Worm (Caenorhabditis elegans) whole organism, dauer: ENCODE measurements around the gene T10B9.9.

ENCODE experiments used
- unc-62 ChIP-seq: sonication (generic microtip); optimal IDR thresholded peaks from 2 replicates; lab custom pipeline; 2017; ENCODE audit warnings: missing biosample characterization, missing genetic modification reagents, missing genetic modification characterization

Gene T10B9.9

ce11 chrII:9775790-9776189, at the start of gene T10B9.9:
Gene T10B9.9, minus strand, starts transcription at chrII:9775890.
- no peak for TF ChIP-seq unc-62 (GFP tag; lab: Kevin White, UChicago)

ce11 chrII:9807519-9807972, 31.9 kb upstream of the T10B9.9 start, which contains the start of gene cyp-13A8:
Gene cyp-13A8, minus strand, starts transcription at chrII:9807569.
- TF ChIP-seq unc-62 (GFP tag; lab: Kevin White, UChicago), result no peak

ce11 chrII:9803320-9803719, 27.6 kb upstream of the T10B9.9 start, which contains the start of gene cyp-13A7:
Gene cyp-13A7, plus strand, starts transcription at chrII:9803620.
- no peak for TF ChIP-seq unc-62 (GFP tag; lab: Kevin White, UChicago)

ce11 chrII:9802642-9803041, 27.0 kb upstream of the T10B9.9 start, which contains the start of gene cyp-13A6:
Gene cyp-13A6, minus strand, starts transcription at chrII:9802821.
- TF ChIP-seq unc-62 (GFP tag; lab: Kevin White, UChicago), result no peak

- no peak for TF ChIP-seq unc-62 (GFP tag; lab: Kevin White, UChicago)
Observed at ce11 chrII:9800251-9800650, 24.6 kb upstream of the T10B9.9 start, which contains the start of gene cyp-13A5. Gene cyp-13A5, minus strand, starts transcription at chrII:9800362.

- TF ChIP-seq unc-62 (GFP tag; lab: Kevin White, UChicago), result no peak
Observed at ce11 chrII:9797664-9798063, 22.0 kb upstream of the T10B9.9 start, which contains the start of gene cyp-13A4. Gene cyp-13A4, minus strand, starts transcription at chrII:9797740.

- TF ChIP-seq unc-62 (GFP tag; lab: Kevin White, UChicago), result no peak
Observed at ce11 chrII:9793197-9793596, 17.5 kb upstream of the T10B9.9 start, which contains the start of gene cyp-13A3. Gene cyp-13A3, minus strand, starts transcription at chrII:9793297.

- TF ChIP-seq unc-62 (GFP tag; lab: Kevin White, UChicago), result no peak
Observed at ce11 chrII:9791185-9791584, 15.5 kb upstream of the T10B9.9 start.

- TF ChIP-seq unc-62 (GFP tag; lab: Kevin White, UChicago), result no peak
Observed at ce11 chrII:9787395-9788152, 11.9 kb upstream of the T10B9.9 start, which contains the start of gene cyp-13A2. Gene cyp-13A2, minus strand, starts transcription at chrII:9787629.

- TF ChIP-seq unc-62 (GFP tag; lab: Kevin White, UChicago), result no peak
Observed at ce11 chrII:9786215-9786614, 10.5 kb upstream of the T10B9.9 start.

- no peak for TF ChIP-seq unc-62 (GFP tag; lab: Kevin White, UChicago)
Observed at ce11 chrII:9782337-9782736, 6.6 kb upstream of the T10B9.9 start, which contains the start of gene T10B9.14. Gene T10B9.14, minus strand, starts transcription at chrII:9782437.

ce11 chrII:9781842-9782241, 6.2 kb upstream of the T10B9.9 start, which contains the start of gene cyp-13A1:
Gene cyp-13A1, minus strand, starts transcription at chrII:9781997.
- no peak for TF ChIP-seq unc-62 (GFP tag; lab: Kevin White, UChicago)

ce11 chrII:9778495-9778894, 2.8 kb upstream of the T10B9.9 start:
- TF ChIP-seq unc-62 (GFP tag; lab: Kevin White, UChicago), result no peak

- TF ChIP-seq unc-62 (GFP tag; lab: Kevin White, UChicago), result no peak
Observed at ce11 chrII:9774653-9775052, 1.0 kb downstream of the T10B9.9 start.

ce11 chrII:9773892-9774581, 1.7 kb downstream of the T10B9.9 start, which contains the start of gene ZK1321.4:
Gene ZK1321.4, minus strand, starts transcription at chrII:9773942.
- no peak for TF ChIP-seq unc-62 (GFP tag; lab: Kevin White, UChicago)
